Fruit fly (Drosophila melanogaster) S2 (cell line): ENCODE data around the gene path.

Source experiments
- CG8478 ChIP-seq: fragments of >200 bp; optimal IDR thresholded peaks from 2 replicates; lab custom pipeline; 2018
- CTCF ChIP-seq, 2 experiments: fragments of >200 bp; optimal IDR thresholded peaks; 2 replicates each; lab custom pipeline; 2018

- no peak for TF ChIP-seq CG8478
- TF ChIP-seq CTCF (optimal IDR thresholded peaks at IDR 0.05; lab: Kevin White, UChicago): peak in 1 of 2 experiments; percentile 6
Observed at dm6 chr3L:9487586-9487985, 17.5 kb downstream of the path start, which contains the start of gene pall.
